Fruit fly (Drosophila melanogaster) whole organism: ENCODE measurements around the gene Elp1.

ENCODE experiments used
- CG8478 ChIP-seq: fragments of >200 bp; optimal IDR thresholded peaks from 2 replicates; lab custom pipeline; 2018; ENCODE audit warnings: inconsistent platforms
- Dll ChIP-seq: fragments of >200 bp; optimal IDR thresholded peaks from 2 replicates; lab custom pipeline; 2017
- EcR ChIP-seq, 2 experiments: fragments of >200 bp; optimal IDR thresholded peaks; 2 replicates each; lab custom pipeline; 2017; ENCODE audit warnings: missing biosample characterization in 2 of 2, missing genetic modification characterization in 2 of 2, missing genetic modification reagents in 2 of 2
- pan ChIP-seq: fragments of >200 bp; optimal IDR thresholded peaks from 2 replicates; lab custom pipeline; 2017
- psq ChIP-seq: fragments of >200 bp; optimal IDR thresholded peaks from 2 replicates; lab custom pipeline; 2017
- usp ChIP-seq: fragments of >200 bp; optimal IDR thresholded peaks from 2 replicates; lab custom pipeline; 2017; ENCODE audit warnings: missing biosample characterization, missing genetic modification characterization, mixed read lengths

dm6 chr3R:11616219-11616618 is 34.6 kb upstream of the Elp1 start:
- TF ChIP-seq usp (no peak), Dll (no peak), CG8478 (lab: Kevin White, UChicago) (no peak), psq (no peak), pan (lab: Kevin White, UChicago) (no peak), EcR (GFP tag; optimal IDR thresholded peaks at IDR 0.05; lab: Kevin White, UChicago) (no peak)
